Worm (Caenorhabditis elegans) whole organism, L3 larva: Measurements from ENCODE around the gene mcm-6.

Source experiments
- ceh-82 ChIP-seq: fragments of 150-350 bp; optimal IDR thresholded peaks from 2 replicates; lab custom pipeline; 2014; ENCODE audit warnings: missing biosample characterization, missing genetic modification characterization
- snpc-4 ChIP-seq: fragments of 150-350 bp; optimal IDR thresholded peaks from 2 replicates; lab custom pipeline; 2014; ENCODE audit warnings: missing biosample characterization, missing genetic modification characterization
- tbx-2 ChIP-seq: sonication (generic microtip); optimal IDR thresholded peaks from 2 replicates; lab custom pipeline; 2016; ENCODE audit warnings: mild to moderate bottlenecking, missing genetic modification characterization, missing compliant biosample characterization
- unc-62 ChIP-seq: fragments of 150-350 bp; sonication (generic microtip); optimal IDR thresholded peaks from 4 replicates; lab custom pipeline; 2014; ENCODE audit warnings: missing biosample characterization, missing genetic modification reagents, missing genetic modification characterization

DNA sequence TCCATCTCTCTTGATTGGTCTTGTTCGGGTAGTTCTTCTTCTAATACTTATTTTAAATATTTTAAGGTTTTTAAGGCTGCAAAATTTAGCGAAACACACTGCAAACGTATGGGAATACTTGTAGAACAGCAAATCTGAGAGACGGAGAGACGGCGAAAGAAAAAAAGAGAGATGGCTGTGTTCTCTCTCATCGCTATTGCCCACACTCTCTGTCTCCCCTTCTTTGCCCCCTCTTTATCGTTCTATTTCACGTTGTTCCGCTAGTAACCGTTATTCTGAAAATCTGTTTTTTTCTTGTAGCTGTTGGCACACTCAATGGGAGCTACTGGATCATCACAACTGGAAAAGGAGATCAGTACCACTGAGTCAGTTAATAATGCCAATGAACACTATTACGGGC, 17.8 kb upstream of the mcm-6 start, which contains the start of gene usp-46:
- no peak for TF ChIP-seq snpc-4
- no peak for TF ChIP-seq unc-62 (GFP tag; lab: Kevin White, UChicago)
- no peak for TF ChIP-seq tbx-2 (tag; lab: Kevin White, UChicago)
- no peak for TF ChIP-seq ceh-82 (tag; lab: Kevin White, UChicago)
